Worm (Caenorhabditis elegans) whole organism, L2 larva: ENCODE data around the gene tat-3.
"Not testable (repeated sequence)": the region's sequence is repeated elsewhere in the genome, so short reads cannot be mapped to it uniquely, and the experiment has no call there.

Experiments used
- C34F6.9 ChIP-seq: fragments of 150-350 bp; optimal IDR thresholded peaks from 2 replicates; lab custom pipeline; 2014; ENCODE audit warnings: missing biosample characterization, missing genetic modification characterization
- F13H6.1 ChIP-seq: sonication (generic microtip); optimal IDR thresholded peaks from 2 replicates; lab custom pipeline; 2016; ENCODE audit warnings: missing genetic modification characterization, missing compliant biosample characterization
- Y55F3AM.14 ChIP-seq: fragments of 200-800 bp; sonication (Bioruptor generic); optimal IDR thresholded peaks from 2 replicates; lab custom pipeline; 2018; ENCODE audit warnings: mild to moderate bottlenecking, missing genetic modification characterization, missing compliant biosample characterization
- ZK546.5 ChIP-seq: sonication (generic microtip); optimal IDR thresholded peaks from 2 replicates; lab custom pipeline; 2017; ENCODE audit warnings: missing biosample characterization, missing genetic modification characterization
- aly-2 ChIP-seq: fragments of 150-350 bp; optimal IDR thresholded peaks from 2 replicates; lab custom pipeline; 2014; ENCODE audit warnings: missing biosample characterization, missing genetic modification characterization
- ama-1 ChIP-seq: fragments of 150-350 bp; optimal IDR thresholded peaks from 2 replicates; lab custom pipeline; 2018; ENCODE audit warnings: inconsistent platforms
- blmp-1 ChIP-seq: sonication (generic microtip); optimal IDR thresholded peaks from 2 replicates; lab custom pipeline; 2017; ENCODE audit warnings: missing genetic modification characterization, mild to moderate bottlenecking, missing compliant biosample characterization, antibody characterized with exemption, moderate library complexity; ENCODE audit not compliant: insufficient read depth
- ceh-16 ChIP-seq: fragments of 150-350 bp; optimal IDR thresholded peaks from 2 replicates; lab custom pipeline; 2014; ENCODE audit warnings: missing biosample characterization, missing genetic modification characterization
- crh-2 ChIP-seq: sonication (generic microtip); optimal IDR thresholded peaks from 2 replicates; lab custom pipeline; 2017; ENCODE audit warnings: missing biosample characterization, missing genetic modification characterization
- elt-1 ChIP-seq: fragments of 150-350 bp; optimal IDR thresholded peaks from 2 replicates; lab custom pipeline; 2014; ENCODE audit warnings: missing biosample characterization, missing genetic modification characterization
- fos-1 ChIP-seq: fragments of 150-350 bp; optimal IDR thresholded peaks from 2 replicates; lab custom pipeline; 2014; ENCODE audit warnings: missing biosample characterization, missing genetic modification characterization
- gmeb-1 ChIP-seq: fragments of 150-350 bp; optimal IDR thresholded peaks from 2 replicates; lab custom pipeline; 2014; ENCODE audit warnings: missing biosample characterization, missing genetic modification characterization
- lin-11 ChIP-seq: fragments of 150-350 bp; sonication (generic microtip); optimal IDR thresholded peaks from 2 replicates; lab custom pipeline; 2014; ENCODE audit warnings: missing biosample characterization, missing genetic modification characterization, inconsistent platforms, mixed read lengths
- lin-13 ChIP-seq: fragments of 150-350 bp; optimal IDR thresholded peaks from 2 replicates; lab custom pipeline; 2014; ENCODE audit warnings: missing biosample characterization, missing genetic modification reagents, missing genetic modification characterization
- lsy-2 ChIP-seq, 2 experiments: fragments of 150-350 bp in 1 of 2; sonication (generic microtip) in 1 of 2; optimal IDR thresholded peaks; 2 replicates each; lab custom pipeline; 2014 to 2017; ENCODE audit warnings: missing biosample characterization in 2 of 2, missing genetic modification characterization in 2 of 2
- mab-5 ChIP-seq: fragments of 150-350 bp; optimal IDR thresholded peaks from 2 replicates; lab custom pipeline; 2014; ENCODE audit warnings: missing biosample characterization, missing genetic modification characterization
- mdl-1 ChIP-seq, 2 experiments: fragments of 150-350 bp in 1 of 2; sonication (generic microtip) in 1 of 2; optimal IDR thresholded peaks; 2 replicates each; lab custom pipeline; 2017; ENCODE audit warnings: missing biosample characterization in 2 of 2, missing genetic modification characterization in 2 of 2
- nhr-11 ChIP-seq: fragments of 150-350 bp; optimal IDR thresholded peaks from 2 replicates; lab custom pipeline; 2014; ENCODE audit warnings: missing biosample characterization, missing genetic modification characterization
- nhr-129 ChIP-seq: fragments of 150-350 bp; optimal IDR thresholded peaks from 2 replicates; lab custom pipeline; 2014; ENCODE audit warnings: missing biosample characterization, missing genetic modification characterization
- nhr-21 ChIP-seq: fragments of 150-350 bp; optimal IDR thresholded peaks from 2 replicates; lab custom pipeline; 2014; ENCODE audit warnings: missing biosample characterization, missing genetic modification characterization
- nhr-23 ChIP-seq: fragments of 150-350 bp; optimal IDR thresholded peaks from 2 replicates; lab custom pipeline; 2014; ENCODE audit warnings: missing biosample characterization, missing genetic modification reagents, missing genetic modification characterization
- nhr-237 ChIP-seq: fragments of 150-350 bp; optimal IDR thresholded peaks from 2 replicates; lab custom pipeline; 2014; ENCODE audit warnings: missing biosample characterization, missing genetic modification characterization
- nhr-25 ChIP-seq: fragments of 150-350 bp; sonication (generic microtip); optimal IDR thresholded peaks from 3 replicates; lab custom pipeline; 2014; ENCODE audit warnings: missing biosample characterization, missing genetic modification characterization
- nhr-6 ChIP-seq: fragments of 150-350 bp; optimal IDR thresholded peaks from 2 replicates; lab custom pipeline; 2014; ENCODE audit warnings: missing biosample characterization, missing genetic modification characterization
- nhr-77 ChIP-seq: fragments of 150-350 bp; optimal IDR thresholded peaks from 2 replicates; lab custom pipeline; 2014; ENCODE audit warnings: missing biosample characterization, missing genetic modification characterization
- peb-1 ChIP-seq: fragments of 150-350 bp; optimal IDR thresholded peaks from 2 replicates; lab custom pipeline; 2014; ENCODE audit warnings: missing biosample characterization, missing genetic modification characterization
- sem-4 ChIP-seq: fragments of 150-350 bp; optimal IDR thresholded peaks from 2 replicates; lab custom pipeline; 2014; ENCODE audit warnings: missing biosample characterization, missing genetic modification reagents, missing genetic modification characterization
- sma-3 ChIP-seq: sonication (generic microtip); optimal IDR thresholded peaks from 2 replicates; lab custom pipeline; 2016; ENCODE audit warnings: missing genetic modification reagents, missing genetic modification characterization, missing compliant biosample characterization
- snpc-4 ChIP-seq: fragments of 150-350 bp; optimal IDR thresholded peaks from 2 replicates; lab custom pipeline; 2014; ENCODE audit warnings: missing biosample characterization, missing genetic modification characterization
- unc-39 ChIP-seq: fragments of 150-350 bp; optimal IDR thresholded peaks from 2 replicates; lab custom pipeline; 2014; ENCODE audit warnings: missing biosample characterization, missing genetic modification characterization
- unc-55 ChIP-seq: fragments of 150-350 bp; sonication (generic microtip); optimal IDR thresholded peaks from 3 replicates; lab custom pipeline; 2014; ENCODE audit warnings: missing biosample characterization, missing genetic modification reagents, missing genetic modification characterization
- unc-62 ChIP-seq: fragments of 150-350 bp; optimal IDR thresholded peaks from 2 replicates; lab custom pipeline; 2014; ENCODE audit warnings: missing biosample characterization, missing genetic modification reagents, missing genetic modification characterization
- ztf-1 ChIP-seq: fragments of 200-800 bp; sonication (Bioruptor generic); conservative IDR thresholded peaks from 2 replicates; pipeline ENCODE4 v1.3.6; 2022; ENCODE audit warnings: missing genetic modification characterization, missing compliant biosample characterization

The tat-3 gene

ce11 chrIII:10755480-10756066 is 25.1 kb upstream of the tat-3 start, which contains the start of gene hpl-2:
Gene hpl-2 (minus strand): TSS chrIII:10755530.
- TF ChIP-seq Y55F3AM.14 (GFP tag; lab: Kevin White, UChicago), result no peak
- no peak for TF ChIP-seq nhr-237
- TF ChIP-seq lsy-2 (tag; optimal IDR thresholded peaks at IDR 0.05; lab: Kevin White, UChicago), result no peak
- TF ChIP-seq nhr-129 (tag; lab: Kevin White, UChicago), result no peak
- no peak for TF ChIP-seq ceh-16
- TF ChIP-seq ama-1, result no peak
- TF ChIP-seq unc-39 (tag; lab: Kevin White, UChicago), result no peak
- no peak for TF ChIP-seq nhr-11 (tag; lab: Kevin White, UChicago)
- no peak for TF ChIP-seq unc-62 (GFP tag; lab: Kevin White, UChicago)
- TF ChIP-seq, all 48 proteins: peak for 0

ce11 chrIII:10754379-10754778 is 23.9 kb upstream of the tat-3 start:
- TF ChIP-seq gmeb-1 (tag; lab: Kevin White, UChicago) (peak; percentile 66), lsy-2 (tag; optimal IDR thresholded peaks at IDR 0.05; lab: Kevin White, UChicago) (no peak)
- TF ChIP-seq, all 48 proteins: peak for 1

ce11 chrIII:10750043-10750442 is 19.5 kb upstream of the tat-3 start, which contains the start of gene enu-3.6:
Gene enu-3.6 (plus strand): TSS chrIII:10750434.
- TF ChIP-seq aly-2 (tag; lab: Kevin White, UChicago); ZK546.5 (tag; lab: Kevin White, UChicago); ztf-1 (GFP tag; lab: Robert Waterston, UW): not testable (repeated sequence)

- TF ChIP-seq ztf-1 (GFP tag; lab: Robert Waterston, UW) (no peak), lin-13 (GFP tag; lab: Kevin White, UChicago) (peak; percentile 75), crh-2 (tag; lab: Kevin White, UChicago) (peak; percentile 78), unc-55 (GFP tag; lab: Kevin White, UChicago) (peak; percentile 90), gmeb-1 (tag; lab: Kevin White, UChicago) (peak; percentile 67), elt-1 (tag; lab: Kevin White, UChicago) (no peak), C34F6.9 (peak; percentile 90), nhr-25 (tag; lab: Kevin White, UChicago) (peak; percentile 77), ceh-16 (peak; percentile 5), lin-11 (peak; percentile 44), sem-4 (tag; lab: Kevin White, UChicago) (peak; percentile 29), mab-5 (tag; lab: Kevin White, UChicago) (peak; percentile 7), aly-2 (tag; lab: Kevin White, UChicago) (no peak), mdl-1 (tag; optimal IDR thresholded peaks at IDR 0.05; lab: Kevin White, UChicago) (peak in 1 of 2 experiments; percentile 20), nhr-6 (tag; lab: Kevin White, UChicago) (no peak), fos-1 (peak; percentile 58), sma-3 (GFP tag; lab: Kevin White, UChicago) (peak; percentile 10), blmp-1 (peak; percentile 35), lsy-2 (tag; optimal IDR thresholded peaks at IDR 0.05; lab: Kevin White, UChicago) (peak; percentile 50 to 86), nhr-21 (tag; lab: Kevin White, UChicago) (peak; percentile 48), F13H6.1 (tag; lab: Kevin White, UChicago) (peak; percentile 43), nhr-129 (tag; lab: Kevin White, UChicago) (peak; percentile 79), nhr-77 (tag; lab: Kevin White, UChicago) (no peak)
- TF ChIP-seq, all 48 proteins: peak for 18
These were observed 17.3 kb upstream of the tat-3 start, which contains the start of the genes ran-1 and dkc-1 for ce11 chrIII:10747620-10748479. Gene ran-1 (minus strand): TSS chrIII:10747728. Gene dkc-1 (plus strand): TSS chrIII:10748429.

- TF ChIP-seq F13H6.1 (tag; lab: Kevin White, UChicago) (no peak), C34F6.9 (no peak), gmeb-1 (tag; lab: Kevin White, UChicago) (no peak), blmp-1 (no peak), nhr-23 (no peak), mab-5 (tag; lab: Kevin White, UChicago) (no peak), mdl-1 (tag; optimal IDR thresholded peaks at IDR 0.05; lab: Kevin White, UChicago) (no peak), ceh-16 (no peak), unc-39 (tag; lab: Kevin White, UChicago) (no peak), elt-1 (tag; lab: Kevin White, UChicago) (no peak), nhr-6 (tag; lab: Kevin White, UChicago) (no peak), peb-1 (tag; lab: Kevin White, UChicago) (no peak), ZK546.5 (tag; lab: Kevin White, UChicago) (no peak), nhr-77 (tag; lab: Kevin White, UChicago) (no peak), snpc-4 (tag; lab: Kevin White, UChicago) (no peak)
These were observed 15.9 kb upstream of the tat-3 start for ce11 chrIII:10746406-10746807.
